Fruit fly (Drosophila melanogaster): ENCODE data around the gene CG2116.

The CG2116 gene

DNA sequence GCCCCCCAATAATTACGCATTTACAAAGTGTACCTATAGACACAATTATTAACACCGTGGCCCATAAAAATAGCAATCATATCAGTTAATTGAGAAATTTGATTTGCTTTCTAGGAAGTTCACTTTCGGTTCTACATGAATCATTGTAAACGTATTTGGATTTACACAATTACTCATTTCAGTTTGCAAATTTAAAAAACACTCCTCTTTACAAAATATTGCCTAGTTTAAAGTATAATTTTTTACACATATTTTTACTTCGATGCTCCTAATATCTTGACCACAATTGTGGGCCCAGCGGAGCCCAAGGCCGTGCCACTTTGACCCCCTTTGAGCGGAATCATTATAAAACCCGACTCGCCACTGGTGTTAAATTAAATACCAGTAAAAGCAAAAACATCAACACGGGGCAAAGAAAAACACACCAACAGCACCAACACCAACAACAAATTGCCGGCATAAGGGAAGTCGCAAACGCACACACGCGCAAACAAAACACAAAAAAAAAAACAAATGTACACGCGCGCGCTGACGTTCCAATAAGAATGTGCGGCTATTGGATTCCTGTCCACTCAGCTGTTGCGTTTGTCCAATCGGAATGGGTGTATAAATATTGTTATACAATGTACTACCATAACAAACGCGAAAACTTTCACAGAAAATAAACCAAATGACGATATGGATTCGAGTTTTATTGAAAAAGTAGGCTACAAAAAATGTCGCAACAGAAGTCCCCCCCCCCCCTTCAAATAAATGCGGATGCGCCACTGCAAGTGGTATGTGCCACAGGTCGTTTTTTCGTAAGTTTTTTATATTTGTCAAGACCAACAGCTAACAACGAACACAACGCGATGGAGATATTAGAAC is 14.9 kb upstream of the CG2116 start (continued):
- TF ChIP-seq prd (optimal IDR thresholded peaks at IDR 0.05) (no peak), prd (GFP tag; IDR thresholded peaks at IDR 0.05) (peak; percentile 68), vvl (GFP tag; IDR thresholded peaks at IDR 0.05) (peak; percentile 43; the same call in 1 of the 2 replicates), onecut (GFP tag; IDR thresholded peaks at IDR 0.05) (no peak), HLH4C (GFP tag; IDR thresholded peaks at IDR 0.05; ENCODE audit: partially characterized antibody) (no peak), Tbp (GFP tag; optimal IDR thresholded peaks at IDR 0.05) (no peak), sens (GFP tag) (peak; percentile 67), pan (optimal IDR thresholded peaks at IDR 0.05) (no peak), pan (GFP tag; optimal IDR thresholded peaks at IDR 0.05 in 1 of 2, IDR thresholded peaks at IDR 0.05 in 1 of 2) (peak in 1 of 2 experiments; percentile 73), bbx (GFP tag; IDR thresholded peaks at IDR 0.05; ENCODE audit: partially characterized antibody) (no peak), CG5953 (GFP tag; IDR thresholded peaks at IDR 0.05) (no peak), Spps (tag; optimal IDR thresholded peaks at IDR 0.05) (no peak), en (GFP tag; optimal IDR thresholded peaks at IDR 0.05) (no peak), Xbp1 (GFP tag; optimal IDR thresholded peaks at IDR 0.05) (peak; percentile 62), gce (GFP tag; IDR thresholded peaks at IDR 0.05) (peak; percentile 53; the same call in 1 of the 3 replicates), Atf-2 (GFP tag; optimal IDR thresholded peaks at IDR 0.05) (peak; percentile 25), CG12744 (GFP tag; optimal IDR thresholded peaks at IDR 0.05) (peak; percentile 57), CG10431 (GFP tag; optimal IDR thresholded peaks at IDR 0.05) (no peak), CG4360 (GFP tag; IDR thresholded peaks at IDR 0.05) (peak; percentile 31; the same call in 1 of the 2 replicates), CkIIα-i1 (GFP tag; IDR thresholded peaks at IDR 0.05) (no peak), Abd-B (GFP tag; optimal IDR thresholded peaks at IDR 0.05) (peak; percentile 56), CG4707 (GFP tag; optimal IDR thresholded peaks at IDR 0.05) (no peak), pros (GFP tag; optimal IDR thresholded peaks at IDR 0.05) (no peak), Ssrp (tag; optimal IDR thresholded peaks at IDR 0.05) (peak; percentile 39), ac (GFP tag; optimal IDR thresholded peaks at IDR 0.05) (no peak), hth (optimal IDR thresholded peaks at IDR 0.05) (no peak), CG15479 (GFP tag; optimal IDR thresholded peaks at IDR 0.05) (no peak), twi (tag; optimal IDR thresholded peaks at IDR 0.05) (peak; percentile 10), sisA (GFP tag; IDR thresholded peaks at IDR 0.05) (peak; percentile 39; the same call in 1 of the 2 replicates), BtbVII (GFP tag; optimal IDR thresholded peaks at IDR 0.05) (peak; percentile 79), lov (optimal IDR thresholded peaks at IDR 0.05) (no peak), lov (GFP tag; IDR thresholded peaks at IDR 0.05) (no peak), CG2889 (GFP tag; IDR thresholded peaks at IDR 0.05) (peak; percentile 36; the same call in 1 of the 3 replicates), CG2875 (GFP tag; optimal IDR thresholded peaks at IDR 0.05) (peak; percentile 16), CG17186 (GFP tag; optimal IDR thresholded peaks at IDR 0.05) (no peak), Trl (optimal IDR thresholded peaks at IDR 0.05) (no peak), Trl (GFP tag; optimal IDR thresholded peaks at IDR 0.05) (no peak), CG34224 (GFP tag; IDR thresholded peaks at IDR 0.05; ENCODE audit: partially characterized antibody) (no peak), zen (tag; optimal IDR thresholded peaks at IDR 0.05) (peak; percentile 13), jigr1 (GFP tag; IDR thresholded peaks at IDR 0.05) (no peak), CG6683 (GFP tag; optimal IDR thresholded peaks at IDR 0.05) (no peak), az2 (GFP tag; optimal IDR thresholded peaks at IDR 0.05) (peak; percentile 28), HmgD (GFP tag; optimal IDR thresholded peaks at IDR 0.05) (no peak), da (GFP tag; optimal IDR thresholded peaks at IDR 0.05) (no peak), CG1529 (GFP tag; optimal IDR thresholded peaks at IDR 0.05) (no peak), esg (GFP tag; conservative IDR thresholded peaks at IDR 0.05) (peak; percentile 64), CG14860 (GFP tag; IDR thresholded peaks at IDR 0.05; ENCODE audit: partially characterized antibody) (no peak), chif (GFP tag; optimal IDR thresholded peaks at IDR 0.05) (peak; percentile 28 to 32), Mes4 (GFP tag; optimal IDR thresholded peaks at IDR 0.05) (peak; percentile 47), CG9215 (GFP tag; IDR thresholded peaks at IDR 0.05) (peak; percentile 30; the same call in 1 of the 2 replicates)
